Fruit fly (Drosophila melanogaster) whole organism, prepupa: ENCODE results near the gene kek5.

Experiments
- Blimp-1 ChIP-seq: fragments of 200-800 bp; sonication (Bioruptor generic); optimal IDR thresholded peaks from 3 replicates; lab custom pipeline; 2017; ENCODE audit warnings: missing biosample characterization, missing genetic modification characterization, mild to moderate bottlenecking, moderate library complexity, missing genetic modification reagents
- CG10631 ChIP-seq: fragments of 200-800 bp; sonication (Bioruptor generic); optimal IDR thresholded peaks from 2 replicates; lab custom pipeline; 2016; ENCODE audit warnings: missing biosample characterization, missing genetic modification characterization
- CG10669 ChIP-seq: fragments of 200-800 bp; sonication (Bioruptor generic); optimal IDR thresholded peaks from 3 replicates; lab custom pipeline; 2018; ENCODE audit warnings: missing biosample characterization, mild to moderate bottlenecking, missing genetic modification characterization, moderate library complexity
- CG11294 ChIP-seq: fragments of 200-800 bp; sonication (Bioruptor generic); IDR thresholded peaks from 2 replicates; pipeline ENCODE4 v1.3.6; 2022; ENCODE audit warnings: missing biosample characterization, missing genetic modification characterization
- CG11762 ChIP-seq: fragments of 200-800 bp; sonication (Bioruptor generic); optimal IDR thresholded peaks from 3 replicates; lab custom pipeline; 2016; ENCODE audit warnings: missing biosample characterization, missing genetic modification characterization; ENCODE audit not compliant: insufficient read depth
- CG3032 ChIP-seq: fragments of 200-800 bp; optimal IDR thresholded peaks from 2 replicates; lab custom pipeline; 2019; ENCODE audit warnings: missing biosample characterization, mild to moderate bottlenecking, missing genetic modification characterization, moderate library complexity
- CG32006 ChIP-seq: fragments of 200-800 bp; sonication (Bioruptor generic); optimal IDR thresholded peaks from 3 replicates; lab custom pipeline; 2017; ENCODE audit warnings: missing biosample characterization, mild to moderate bottlenecking, missing genetic modification characterization
- CG34406 ChIP-seq: fragments of 200-800 bp; sonication (Bioruptor generic); optimal IDR thresholded peaks from 3 replicates; lab custom pipeline; 2016; ENCODE audit warnings: missing biosample characterization, missing genetic modification characterization
- CG3919 ChIP-seq: fragments of 200-800 bp; sonication (Bioruptor generic); optimal IDR thresholded peaks from 3 replicates; lab custom pipeline; 2016; ENCODE audit warnings: missing biosample characterization, missing genetic modification characterization
- CG6276 ChIP-seq: fragments of 200-800 bp; sonication (Bioruptor generic); optimal IDR thresholded peaks from 2 replicates; lab custom pipeline; 2017; ENCODE audit warnings: missing biosample characterization, mild to moderate bottlenecking, missing genetic modification characterization
- CG6792 ChIP-seq: fragments of 200-800 bp; sonication (Bioruptor generic); optimal IDR thresholded peaks from 3 replicates; lab custom pipeline; 2016; ENCODE audit warnings: missing biosample characterization, missing genetic modification characterization
- CG6808 ChIP-seq: fragments of 200-800 bp; sonication (Bioruptor generic); optimal IDR thresholded peaks from 3 replicates; lab custom pipeline; 2017; ENCODE audit warnings: missing biosample characterization, missing genetic modification characterization, mild to moderate bottlenecking, moderate library complexity, missing genetic modification reagents
- CG6854 ChIP-seq: fragments of 200-800 bp; sonication (Bioruptor generic); optimal IDR thresholded peaks from 2 replicates; lab custom pipeline; 2017; ENCODE audit warnings: missing biosample characterization, mild to moderate bottlenecking, missing genetic modification characterization
- CG7368 ChIP-seq: fragments of 200-800 bp; sonication (Bioruptor generic); optimal IDR thresholded peaks from 3 replicates; lab custom pipeline; 2016; ENCODE audit warnings: missing biosample characterization, missing genetic modification characterization
- CG8119 ChIP-seq: fragments of 200-800 bp; sonication (Bioruptor generic); IDR thresholded peaks from 3 replicates; pipeline ENCODE4 v1.3.6; 2022; ENCODE audit warnings: missing biosample characterization, missing genetic modification characterization
- CG8319 ChIP-seq: fragments of 200-800 bp; sonication (Bioruptor generic); optimal IDR thresholded peaks from 3 replicates; lab custom pipeline; 2016; ENCODE audit warnings: missing biosample characterization, missing genetic modification characterization
- CG8632 ChIP-seq: fragments of 200-800 bp; sonication (Bioruptor generic); optimal IDR thresholded peaks from 3 replicates; lab custom pipeline; 2016; ENCODE audit warnings: missing biosample characterization, missing genetic modification characterization
- CG9139 ChIP-seq: fragments of 200-800 bp; sonication (Bioruptor generic); optimal IDR thresholded peaks from 3 replicates; lab custom pipeline; 2017; ENCODE audit warnings: missing biosample characterization, mild to moderate bottlenecking, missing genetic modification characterization
- Eip75B ChIP-seq: fragments of 200-800 bp; sonication (Bioruptor generic); optimal IDR thresholded peaks from 3 replicates; lab custom pipeline; 2016; ENCODE audit warnings: missing biosample characterization, missing genetic modification characterization
- Eip78C ChIP-seq: fragments of 200-800 bp; sonication (Bioruptor generic); peaks from one replicate; lab custom pipeline; 2016; ENCODE audit warnings: missing biosample characterization, missing genetic modification characterization
- Hr4 ChIP-seq: fragments of 200-800 bp; sonication (Bioruptor generic); optimal IDR thresholded peaks from 3 replicates; lab custom pipeline; 2016; ENCODE audit warnings: missing biosample characterization, missing genetic modification characterization
- Met ChIP-seq: fragments of 200-800 bp; sonication (Bioruptor generic); optimal IDR thresholded peaks from 3 replicates; lab custom pipeline; 2016; ENCODE audit warnings: missing biosample characterization, missing genetic modification characterization
- OdsH ChIP-seq: fragments of 200-800 bp; sonication (Bioruptor generic); optimal IDR thresholded peaks from 3 replicates; lab custom pipeline; 2016; ENCODE audit warnings: missing biosample characterization, missing genetic modification characterization
- Smox ChIP-seq: fragments of 200-800 bp; sonication (Bioruptor generic); optimal IDR thresholded peaks from 3 replicates; lab custom pipeline; 2016; ENCODE audit warnings: missing biosample characterization, missing genetic modification characterization
- Sox14 ChIP-seq: fragments of 200-800 bp; sonication (Bioruptor generic); optimal IDR thresholded peaks from 3 replicates; lab custom pipeline; 2016; ENCODE audit warnings: missing biosample characterization, missing genetic modification characterization
- Sox15 ChIP-seq: fragments of 200-800 bp; sonication (Bioruptor generic); optimal IDR thresholded peaks from 3 replicates; lab custom pipeline; 2016; ENCODE audit warnings: missing biosample characterization, missing genetic modification characterization
- achi ChIP-seq: fragments of 200-800 bp; sonication (Bioruptor generic); optimal IDR thresholded peaks from 3 replicates; lab custom pipeline; 2016; ENCODE audit warnings: missing biosample characterization, missing genetic modification characterization
- acj6 ChIP-seq: fragments of 200-800 bp; sonication (Bioruptor generic); optimal IDR thresholded peaks from 3 replicates; lab custom pipeline; 2016; ENCODE audit warnings: missing biosample characterization, missing genetic modification characterization
- cyc ChIP-seq: fragments of 200-800 bp; sonication (Bioruptor generic); optimal IDR thresholded peaks from 3 replicates; lab custom pipeline; 2016; ENCODE audit warnings: missing biosample characterization, missing genetic modification characterization
- dsx ChIP-seq: fragments of 200-800 bp; optimal IDR thresholded peaks from 3 replicates; lab custom pipeline; 2019; ENCODE audit warnings: missing biosample characterization, mild to moderate bottlenecking, missing genetic modification characterization, moderate library complexity; ENCODE audit not compliant: poor library complexity, severe bottlenecking
- eg ChIP-seq: fragments of 200-800 bp; sonication (Bioruptor generic); IDR thresholded peaks from 3 replicates; pipeline ENCODE4 v1.3.6; 2022; ENCODE audit warnings: missing biosample characterization, missing genetic modification characterization
- esn ChIP-seq: fragments of 200-800 bp; sonication (Bioruptor generic); optimal IDR thresholded peaks from 2 replicates; lab custom pipeline; 2016; ENCODE audit warnings: missing biosample characterization, mild to moderate bottlenecking, missing genetic modification characterization, moderate library complexity
- fd59A ChIP-seq: fragments of 200-800 bp; sonication (Bioruptor generic); optimal IDR thresholded peaks from 2 replicates; lab custom pipeline; 2017; ENCODE audit warnings: missing biosample characterization, mild to moderate bottlenecking, missing genetic modification characterization, missing genetic modification reagents
- lz ChIP-seq: fragments of 200-800 bp; sonication (Bioruptor generic); optimal IDR thresholded peaks from 3 replicates; lab custom pipeline; 2016; ENCODE audit warnings: missing biosample characterization, missing genetic modification characterization
- net ChIP-seq: fragments of 200-800 bp; sonication (Bioruptor generic); optimal IDR thresholded peaks from 3 replicates; lab custom pipeline; 2016; ENCODE audit warnings: missing biosample characterization, missing genetic modification characterization
- pdm3 ChIP-seq: fragments of 200-800 bp; sonication (Bioruptor generic); optimal IDR thresholded peaks from 3 replicates; lab custom pipeline; 2016; ENCODE audit warnings: missing biosample characterization, missing genetic modification characterization
- salr ChIP-seq, 2 experiments: fragments of 200-800 bp; sonication (Bioruptor generic); optimal IDR thresholded peaks; 3 replicates each; lab custom pipeline; 2016 to 2018; ENCODE audit warnings: missing biosample characterization in 2 of 2, missing genetic modification characterization in 2 of 2, mild to moderate bottlenecking in 1 of 2
- ss ChIP-seq, 2 experiments: fragments of 200-800 bp; sonication (Bioruptor generic); optimal IDR thresholded peaks; 2 replicates in 1 of 2; 3 replicates in 1 of 2; lab custom pipeline; 2017 to 2018; ENCODE audit warnings: mild to moderate bottlenecking in 2 of 2, missing biosample characterization in 2 of 2, missing genetic modification characterization in 2 of 2, moderate library complexity in 1 of 2
- svp ChIP-seq: fragments of 200-800 bp; sonication (Bioruptor generic); peaks from one replicate; lab custom pipeline; 2016; ENCODE audit warnings: missing biosample characterization, missing genetic modification characterization
- topi ChIP-seq: fragments of 200-800 bp; sonication (Bioruptor generic); optimal IDR thresholded peaks from 3 replicates; lab custom pipeline; 2016; ENCODE audit warnings: missing biosample characterization, missing genetic modification characterization
- vri ChIP-seq: fragments of 200-800 bp; sonication (Bioruptor generic); optimal IDR thresholded peaks from 3 replicates; lab custom pipeline; 2016; ENCODE audit warnings: missing biosample characterization, mild to moderate bottlenecking, missing genetic modification characterization

The kek5 gene

dm6 chrX:19420275-19420674, 67.3 kb downstream of the kek5 start:
- TF ChIP-seq Eip75B (GFP tag; lab: Kevin White, UChicago) (no peak), OdsH (GFP tag; lab: Kevin White, UChicago) (no peak)

DNA sequence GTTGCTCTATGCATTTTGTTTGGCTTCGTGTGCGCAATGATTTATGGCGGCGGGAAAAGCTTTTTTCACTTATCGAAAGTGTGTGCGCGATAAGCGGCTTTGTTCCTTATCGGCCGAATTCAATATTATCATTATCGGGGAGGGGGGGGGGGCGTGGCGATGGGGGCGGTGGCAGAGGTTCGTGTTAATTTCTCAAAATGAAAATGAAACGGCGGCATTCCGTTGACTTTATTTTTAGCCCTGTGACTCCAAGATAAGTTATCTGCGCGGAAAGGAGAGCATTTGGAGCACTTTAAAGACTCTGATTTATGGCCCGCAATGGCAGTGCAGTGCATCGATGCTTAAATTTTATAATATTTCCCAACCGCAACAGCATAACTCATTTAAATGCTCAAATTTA, 68.9 kb downstream of the kek5 start:
- TF ChIP-seq CG9139 (GFP tag; lab: Kevin White, UChicago) (no peak), net (GFP tag; lab: Kevin White, UChicago) (no peak), svp (GFP tag; lab: Kevin White, UChicago) (peak; percentile 75), Blimp-1 (GFP tag; lab: Kevin White, UChicago) (no peak)

- peak; percentile 26 for TF ChIP-seq dsx
- no peak for TF ChIP-seq acj6 (GFP tag; lab: Kevin White, UChicago)
- no peak for TF ChIP-seq CG6854 (GFP tag; lab: Kevin White, UChicago)
- TF ChIP-seq Smox (GFP tag; lab: Kevin White, UChicago) = no peak
- TF ChIP-seq salr (GFP tag; optimal IDR thresholded peaks at IDR 0.05; lab: Kevin White, UChicago) = no peak
- no peak for TF ChIP-seq topi (GFP tag; lab: Kevin White, UChicago)
- TF ChIP-seq, all 60 proteins: peak for 1
These were observed 76.3 kb downstream of the kek5 start for dm6 chrX:19429243-19429642.

DNA sequence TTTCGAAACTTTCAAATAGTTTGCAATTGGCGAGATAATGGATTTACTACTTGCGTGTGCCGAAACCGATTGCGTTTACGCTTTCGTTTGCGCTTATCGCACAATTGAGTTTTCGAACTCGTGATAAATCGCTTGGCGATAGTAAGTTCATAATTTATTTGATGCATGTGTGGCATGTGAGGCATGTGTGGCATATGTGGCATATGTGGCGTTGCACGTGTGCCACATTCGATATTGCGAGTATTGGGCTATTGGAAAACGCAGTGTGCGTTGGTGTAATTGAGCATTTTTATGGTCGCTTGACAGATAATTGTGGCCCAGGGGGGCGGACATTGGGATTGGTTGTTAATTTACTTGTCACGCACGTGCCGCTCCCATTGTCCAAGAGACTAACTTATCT, 80.8 kb downstream of the kek5 start:
- no peak for TF ChIP-seq CG11294
- no peak for TF ChIP-seq ss (GFP tag; optimal IDR thresholded peaks at IDR 0.05; lab: Kevin White, UChicago)
- TF ChIP-seq OdsH (GFP tag; lab: Kevin White, UChicago) = no peak
- no peak for TF ChIP-seq CG6808 (GFP tag; lab: Kevin White, UChicago)
- no peak for TF ChIP-seq Hr4
- TF ChIP-seq CG7368 (GFP tag; lab: Kevin White, UChicago) = no peak
- no peak for TF ChIP-seq pdm3 (GFP tag; lab: Kevin White, UChicago)
- TF ChIP-seq Sox14 (GFP tag; lab: Kevin White, UChicago) = no peak
- TF ChIP-seq CG8632 = no peak
- TF ChIP-seq vri (GFP tag; lab: Kevin White, UChicago) = no peak
- no peak for TF ChIP-seq CG6854 (GFP tag; lab: Kevin White, UChicago)
- no peak for TF ChIP-seq CG3919 (GFP tag; lab: Kevin White, UChicago)
- TF ChIP-seq Eip75B (GFP tag; lab: Kevin White, UChicago) = no peak
- TF ChIP-seq CG34406 (GFP tag; lab: Kevin White, UChicago) = no peak
- no peak for TF ChIP-seq CG8319 (GFP tag; lab: Kevin White, UChicago)
- no peak for TF ChIP-seq esn
- no peak for TF ChIP-seq CG6276 (GFP tag; lab: Kevin White, UChicago)
- no peak for TF ChIP-seq CG6792 (GFP tag; lab: Kevin White, UChicago)

DNA sequence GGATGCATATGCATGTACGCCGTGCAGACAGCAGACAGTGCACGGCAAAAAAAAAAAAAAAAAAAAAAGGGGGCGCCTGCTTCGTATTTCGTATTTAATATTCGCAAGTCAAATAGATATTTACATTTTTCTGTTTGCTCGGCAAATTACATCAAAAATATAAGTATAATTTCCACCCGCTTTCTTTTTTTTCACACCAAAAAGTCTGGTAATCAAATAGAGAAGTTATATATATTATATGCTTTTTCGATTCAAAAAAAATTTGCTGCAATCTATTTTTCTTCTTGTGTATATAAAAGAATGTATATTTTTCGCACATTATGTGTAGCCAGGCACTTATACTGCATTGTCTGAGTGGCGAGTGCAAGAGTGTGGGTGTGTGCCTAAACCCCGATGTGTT, 95.3 kb downstream of the kek5 start:
- TF ChIP-seq svp (GFP tag; lab: Kevin White, UChicago) (peak; percentile 54), CG6792 (GFP tag; lab: Kevin White, UChicago) (no peak), esn (no peak), ss (GFP tag; optimal IDR thresholded peaks at IDR 0.05; lab: Kevin White, UChicago) (peak in 1 of 2 experiments; percentile 4), dsx (no peak), Met (GFP tag; lab: Kevin White, UChicago) (no peak), achi (GFP tag; lab: Kevin White, UChicago) (peak; percentile 2), Sox15 (GFP tag; lab: Kevin White, UChicago) (no peak), pdm3 (GFP tag; lab: Kevin White, UChicago) (peak; percentile 20), fd59A (GFP tag; lab: Kevin White, UChicago) (no peak), CG10669 (GFP tag; lab: Kevin White, UChicago) (no peak), salr (GFP tag; optimal IDR thresholded peaks at IDR 0.05; lab: Kevin White, UChicago) (peak in 1 of 2 experiments; percentile 25), CG10631 (no peak), CG32006 (GFP tag; lab: Kevin White, UChicago) (peak; percentile 35), vri (GFP tag; lab: Kevin White, UChicago) (no peak), CG8119 (GFP tag; lab: Robert Waterston, UW) (0 out of 3 replicates have a peak, but pooled peaks have one; percentile 32), OdsH (GFP tag; lab: Kevin White, UChicago) (peak; percentile 8), CG11762 (GFP tag; lab: Kevin White, UChicago) (no peak), lz (no peak), CG3919 (GFP tag; lab: Kevin White, UChicago) (peak; percentile 1), Hr4 (peak; percentile 13), Sox14 (GFP tag; lab: Kevin White, UChicago) (no peak), Eip75B (GFP tag; lab: Kevin White, UChicago) (peak; percentile 9), Eip78C (GFP tag; lab: Kevin White, UChicago) (peak; percentile 70), CG3032 (tag; lab: Kevin White, UChicago) (peak; percentile 0), cyc (GFP tag; lab: Kevin White, UChicago) (no peak), eg (GFP tag; lab: Robert Waterston, UW) (no peak)
